Fruit fly (Drosophila melanogaster) whole organism, prepupa: ENCODE data around the gene CG9154.

Source experiments
- Blimp-1 ChIP-seq: fragments of 200-800 bp; sonication (Bioruptor generic); optimal IDR thresholded peaks from 3 replicates; lab custom pipeline; 2017; ENCODE audit warnings: missing biosample characterization, missing genetic modification characterization, mild to moderate bottlenecking, moderate library complexity, missing genetic modification reagents
- CG15336 ChIP-seq: fragments of 200-800 bp; sonication (Bioruptor generic); IDR thresholded peaks from 2 replicates; pipeline ENCODE4 v1.3.6; 2022; ENCODE audit warnings: missing biosample characterization, missing genetic modification characterization
- CG3032 ChIP-seq: fragments of 200-800 bp; optimal IDR thresholded peaks from 2 replicates; lab custom pipeline; 2019; ENCODE audit warnings: missing biosample characterization, mild to moderate bottlenecking, missing genetic modification characterization, moderate library complexity
- CG32006 ChIP-seq: fragments of 200-800 bp; sonication (Bioruptor generic); optimal IDR thresholded peaks from 3 replicates; lab custom pipeline; 2017; ENCODE audit warnings: missing biosample characterization, mild to moderate bottlenecking, missing genetic modification characterization
- CG3919 ChIP-seq: fragments of 200-800 bp; sonication (Bioruptor generic); optimal IDR thresholded peaks from 3 replicates; lab custom pipeline; 2016; ENCODE audit warnings: missing biosample characterization, missing genetic modification characterization
- CG6854 ChIP-seq: fragments of 200-800 bp; sonication (Bioruptor generic); optimal IDR thresholded peaks from 2 replicates; lab custom pipeline; 2017; ENCODE audit warnings: missing biosample characterization, mild to moderate bottlenecking, missing genetic modification characterization
- Eip75B ChIP-seq: fragments of 200-800 bp; sonication (Bioruptor generic); optimal IDR thresholded peaks from 3 replicates; lab custom pipeline; 2016; ENCODE audit warnings: missing biosample characterization, missing genetic modification characterization
- Ets21C ChIP-seq: fragments of 200-800 bp; sonication (Bioruptor generic); optimal IDR thresholded peaks from 3 replicates; lab custom pipeline; 2016; ENCODE audit warnings: missing biosample characterization, missing genetic modification characterization
- Hr4 ChIP-seq: fragments of 200-800 bp; sonication (Bioruptor generic); optimal IDR thresholded peaks from 3 replicates; lab custom pipeline; 2016; ENCODE audit warnings: missing biosample characterization, missing genetic modification characterization
- Smox ChIP-seq: fragments of 200-800 bp; sonication (Bioruptor generic); optimal IDR thresholded peaks from 3 replicates; lab custom pipeline; 2016; ENCODE audit warnings: missing biosample characterization, missing genetic modification characterization
- Sox102F ChIP-seq: fragments of 200-800 bp; sonication (Bioruptor generic); optimal IDR thresholded peaks from 2 replicates; lab custom pipeline; 2016; ENCODE audit warnings: missing biosample characterization, mild to moderate bottlenecking, missing genetic modification characterization
- esn ChIP-seq: fragments of 200-800 bp; sonication (Bioruptor generic); optimal IDR thresholded peaks from 2 replicates; lab custom pipeline; 2016; ENCODE audit warnings: missing biosample characterization, mild to moderate bottlenecking, missing genetic modification characterization, moderate library complexity
- fd59A ChIP-seq: fragments of 200-800 bp; sonication (Bioruptor generic); optimal IDR thresholded peaks from 2 replicates; lab custom pipeline; 2017; ENCODE audit warnings: missing biosample characterization, mild to moderate bottlenecking, missing genetic modification characterization, missing genetic modification reagents

DNA sequence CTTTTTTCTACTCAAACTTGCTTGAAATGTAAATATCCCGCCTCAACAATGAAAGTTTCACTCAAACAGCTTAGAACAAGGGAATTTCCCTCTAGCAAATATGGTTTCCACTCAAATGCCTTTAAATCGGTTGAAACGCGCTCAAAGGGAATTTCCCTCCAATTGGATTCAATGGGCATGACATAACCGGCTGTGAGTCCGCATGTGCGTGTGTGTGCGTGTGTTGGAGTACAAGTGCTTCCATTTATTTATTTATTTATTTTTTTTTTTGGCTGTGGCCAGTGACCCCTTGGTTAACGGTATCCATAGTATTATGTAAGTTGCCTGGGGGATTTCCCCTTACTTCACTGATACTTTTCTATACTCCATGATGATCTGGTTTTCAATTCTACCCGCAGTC is 5.7 kb upstream of the CG9154 start:
- TF ChIP-seq Ets21C (GFP tag; lab: Kevin White, UChicago) (no peak), CG3032 (tag; lab: Kevin White, UChicago) (no peak), esn (no peak), Sox102F (GFP tag; lab: Kevin White, UChicago) (no peak), CG6854 (GFP tag; lab: Kevin White, UChicago) (no peak), CG15336 (GFP tag; lab: Robert Waterston, UW) (no peak), fd59A (no peak), Eip75B (GFP tag; lab: Kevin White, UChicago) (no peak), Blimp-1 (GFP tag; lab: Kevin White, UChicago) (no peak), Hr4 (GFP tag; lab: Kevin White, UChicago) (no peak), CG3919 (no peak), Smox (GFP tag; lab: Kevin White, UChicago) (no peak), CG32006 (GFP tag; lab: Kevin White, UChicago) (no peak)
